Worm (Caenorhabditis elegans): ENCODE measurements around the gene F08G12.1.

F08G12.1 gene

ce11 chrX:11328710-11329109, 23.0 kb upstream of the F08G12.1 start:
- TF ChIP-seq ztf-23 (GFP tag; IDR thresholded peaks at IDR 0.05) (no peak), ref-1 (GFP tag; conservative IDR thresholded peaks at IDR 0.05) (no peak), med-1 (GFP tag; optimal IDR thresholded peaks at IDR 0.05; ENCODE audit: insufficient read depth) (no peak), klf-2 (GFP tag; conservative IDR thresholded peaks at IDR 0.05) (no peak), cog-1 (tag; optimal IDR thresholded peaks at IDR 0.05) (no peak), ztf-29 (GFP tag; IDR thresholded peaks at IDR 0.05) (no peak), flt-1 (GFP tag; IDR thresholded peaks at IDR 0.05) (no peak), T22C8.4 (GFP tag; IDR thresholded peaks at IDR 0.05) (no peak), tab-1 (GFP tag; IDR thresholded peaks at IDR 0.05) (no peak)

ce11 chrX:11326827-11327226, 21.2 kb upstream of the F08G12.1 start, which contains the start of gene ZK455.5:
Gene ZK455.5, minus strand, starts transcription at chrX:11326927.
- TF ChIP-seq T22C8.4 (GFP tag; IDR thresholded peaks at IDR 0.05) (no peak), ref-1 (GFP tag; conservative IDR thresholded peaks at IDR 0.05) (no peak), flt-1 (GFP tag; IDR thresholded peaks at IDR 0.05) (no peak), cog-1 (tag; optimal IDR thresholded peaks at IDR 0.05) (no peak), ztf-23 (GFP tag; IDR thresholded peaks at IDR 0.05) (no peak), ztf-29 (GFP tag; IDR thresholded peaks at IDR 0.05) (no peak), med-1 (GFP tag; optimal IDR thresholded peaks at IDR 0.05; ENCODE audit: insufficient read depth) (no peak), tab-1 (GFP tag; IDR thresholded peaks at IDR 0.05) (no peak), klf-2 (GFP tag; conservative IDR thresholded peaks at IDR 0.05) (no peak)

- TF ChIP-seq ref-1 (GFP tag; conservative IDR thresholded peaks at IDR 0.05) (no peak), flt-1 (GFP tag; IDR thresholded peaks at IDR 0.05) (no peak), cog-1 (tag; optimal IDR thresholded peaks at IDR 0.05) (no peak), ztf-29 (GFP tag; IDR thresholded peaks at IDR 0.05) (no peak), ztf-23 (GFP tag; IDR thresholded peaks at IDR 0.05) (no peak), klf-2 (GFP tag; conservative IDR thresholded peaks at IDR 0.05) (no peak), tab-1 (GFP tag; IDR thresholded peaks at IDR 0.05) (no peak), T22C8.4 (GFP tag; IDR thresholded peaks at IDR 0.05) (no peak), med-1 (GFP tag; optimal IDR thresholded peaks at IDR 0.05; ENCODE audit: insufficient read depth) (no peak)
Measured at ce11 chrX:11324240-11324639, 18.6 kb upstream of the F08G12.1 start, which contains the start of gene asm-2. Gene asm-2, minus strand, starts transcription at chrX:11324251.

- TF ChIP-seq ztf-23 (GFP tag; IDR thresholded peaks at IDR 0.05) (no peak), flt-1 (GFP tag; IDR thresholded peaks at IDR 0.05) (no peak), cog-1 (tag; optimal IDR thresholded peaks at IDR 0.05) (no peak), klf-2 (GFP tag; conservative IDR thresholded peaks at IDR 0.05) (no peak), ztf-29 (GFP tag; IDR thresholded peaks at IDR 0.05) (no peak), T22C8.4 (GFP tag; IDR thresholded peaks at IDR 0.05) (no peak), med-1 (GFP tag; optimal IDR thresholded peaks at IDR 0.05; ENCODE audit: insufficient read depth) (no peak)
Measured at ce11 chrX:11323225-11323624, 17.6 kb upstream of the F08G12.1 start.

- TF ChIP-seq med-1 (GFP tag; optimal IDR thresholded peaks at IDR 0.05; ENCODE audit: insufficient read depth) (no peak), T22C8.4 (GFP tag; IDR thresholded peaks at IDR 0.05) (no peak), cog-1 (tag; optimal IDR thresholded peaks at IDR 0.05) (no peak), ztf-29 (GFP tag; IDR thresholded peaks at IDR 0.05) (no peak), ztf-23 (GFP tag; IDR thresholded peaks at IDR 0.05) (no peak), klf-2 (GFP tag; conservative IDR thresholded peaks at IDR 0.05) (no peak), tab-1 (GFP tag; IDR thresholded peaks at IDR 0.05) (no peak), ref-1 (GFP tag; conservative IDR thresholded peaks at IDR 0.05) (no peak), flt-1 (GFP tag; IDR thresholded peaks at IDR 0.05) (no peak)
Measured at ce11 chrX:11317939-11318338, 12.3 kb upstream of the F08G12.1 start, which contains the start of gene hizr-1. Gene hizr-1, plus strand, starts transcription at chrX:11318278.

- TF ChIP-seq ref-1 (GFP tag; conservative IDR thresholded peaks at IDR 0.05), result no peak
- no peak for TF ChIP-seq ztf-23 (GFP tag; IDR thresholded peaks at IDR 0.05)
- TF ChIP-seq ztf-29 (GFP tag; IDR thresholded peaks at IDR 0.05), result no peak
- no peak for TF ChIP-seq tab-1 (GFP tag; IDR thresholded peaks at IDR 0.05)
- TF ChIP-seq flt-1 (GFP tag; IDR thresholded peaks at IDR 0.05), result no peak
- no peak for TF ChIP-seq med-1 (GFP tag; optimal IDR thresholded peaks at IDR 0.05; ENCODE audit: insufficient read depth)
- no peak for TF ChIP-seq T22C8.4 (GFP tag; IDR thresholded peaks at IDR 0.05)
- TF ChIP-seq cog-1 (tag; optimal IDR thresholded peaks at IDR 0.05), result no peak
- no peak for TF ChIP-seq klf-2 (GFP tag; conservative IDR thresholded peaks at IDR 0.05)
Measured at ce11 chrX:11316750-11317149, 11.1 kb upstream of the F08G12.1 start, which contains the start of gene nlp-57. Gene nlp-57, plus strand, starts transcription at chrX:11317050.

- TF ChIP-seq flt-1 (GFP tag; IDR thresholded peaks at IDR 0.05), result no peak
- no peak for TF ChIP-seq T22C8.4 (GFP tag; IDR thresholded peaks at IDR 0.05)
- TF ChIP-seq ztf-23 (GFP tag; IDR thresholded peaks at IDR 0.05), result no peak
- TF ChIP-seq cog-1 (tag; optimal IDR thresholded peaks at IDR 0.05), result no peak
- TF ChIP-seq klf-2 (GFP tag; conservative IDR thresholded peaks at IDR 0.05), result no peak
- no peak for TF ChIP-seq med-1 (GFP tag; optimal IDR thresholded peaks at IDR 0.05; ENCODE audit: insufficient read depth)
- no peak for TF ChIP-seq ztf-29 (GFP tag; IDR thresholded peaks at IDR 0.05)
- no peak for TF ChIP-seq tab-1 (GFP tag; IDR thresholded peaks at IDR 0.05)
- TF ChIP-seq ref-1 (GFP tag; conservative IDR thresholded peaks at IDR 0.05), result no peak
Measured at ce11 chrX:11315392-11315791, 9.7 kb upstream of the F08G12.1 start, which contains the start of gene F08G12.11. Gene F08G12.11, minus strand, starts transcription at chrX:11315572.

- no peak for TF ChIP-seq klf-2 (GFP tag; conservative IDR thresholded peaks at IDR 0.05)
Measured at ce11 chrX:11310285-11310838, 4.7 kb upstream of the F08G12.1 start, which contains the start of gene F08G12.5. Gene F08G12.5, minus strand, starts transcription at chrX:11310285.

ce11 chrX:11307056-11307455, 1.4 kb upstream of the F08G12.1 start, which contains the start of gene vhl-1:
Gene vhl-1, plus strand, starts transcription at chrX:11307356.
- TF ChIP-seq ztf-23 (GFP tag; IDR thresholded peaks at IDR 0.05), result no peak
- TF ChIP-seq flt-1 (GFP tag; IDR thresholded peaks at IDR 0.05), result no peak
- no peak for TF ChIP-seq med-1 (GFP tag; optimal IDR thresholded peaks at IDR 0.05; ENCODE audit: insufficient read depth)
- TF ChIP-seq tab-1 (GFP tag; IDR thresholded peaks at IDR 0.05), result no peak
- TF ChIP-seq klf-2 (GFP tag; conservative IDR thresholded peaks at IDR 0.05), result no peak
- no peak for TF ChIP-seq ztf-29 (GFP tag; IDR thresholded peaks at IDR 0.05)
- TF ChIP-seq cog-1 (tag; optimal IDR thresholded peaks at IDR 0.05), result no peak
- no peak for TF ChIP-seq T22C8.4 (GFP tag; IDR thresholded peaks at IDR 0.05)
- no peak for TF ChIP-seq ref-1 (GFP tag; conservative IDR thresholded peaks at IDR 0.05)

All from whole organism, midembryonic.